Worm (Caenorhabditis elegans): ENCODE data around the gene srx-56.

srx-56 gene

ce11 chrV:7364951-7365350 lies 9.2 kb upstream of the srx-56 start, which contains the start of gene exc-13:
TSS of gene exc-13 (plus strand) at chrV:7365251.
- TF ChIP-seq cog-1 (tag; optimal IDR thresholded peaks at IDR 0.05) (no peak), T22C8.4 (GFP tag; IDR thresholded peaks at IDR 0.05) (no peak), ztf-23 (GFP tag; IDR thresholded peaks at IDR 0.05) (no peak), tab-1 (GFP tag; IDR thresholded peaks at IDR 0.05) (no peak), ztf-29 (GFP tag; IDR thresholded peaks at IDR 0.05) (no peak), klf-2 (GFP tag; conservative IDR thresholded peaks at IDR 0.05) (no peak), ref-1 (GFP tag; conservative IDR thresholded peaks at IDR 0.05) (no peak), flt-1 (GFP tag; IDR thresholded peaks at IDR 0.05) (no peak), med-1 (GFP tag; optimal IDR thresholded peaks at IDR 0.05; ENCODE audit: insufficient read depth) (no peak)

DNA sequence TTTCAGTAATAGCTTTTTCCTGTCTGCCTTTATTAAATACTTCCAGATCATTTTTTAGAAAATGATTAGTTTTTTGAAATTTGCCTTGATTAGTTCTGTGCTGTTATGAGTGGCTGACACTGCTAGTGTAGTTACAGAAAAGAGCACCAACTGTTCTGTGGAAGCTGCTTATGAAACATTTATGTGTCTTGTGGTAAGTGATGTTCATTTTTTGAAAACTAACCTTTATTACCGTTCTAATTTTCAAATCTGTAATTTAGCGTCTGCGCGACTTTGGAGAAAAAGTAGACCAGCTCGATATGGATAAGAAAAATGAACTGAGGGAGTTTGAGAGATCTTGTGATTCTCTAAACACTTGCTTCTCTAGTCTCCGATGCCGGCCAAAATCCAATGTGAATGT lies 4.6 kb upstream of the srx-56 start, which contains the start of gene srj-14:
Gene srj-14, plus strand, starts transcription at position 131 of the 400 bp plus-strand sequence.
- TF ChIP-seq tab-1 (GFP tag; IDR thresholded peaks at IDR 0.05), result no peak
- no peak for TF ChIP-seq med-1 (GFP tag; optimal IDR thresholded peaks at IDR 0.05; ENCODE audit: insufficient read depth)
- TF ChIP-seq ztf-23 (GFP tag; IDR thresholded peaks at IDR 0.05), result no peak
- no peak for TF ChIP-seq ztf-29 (GFP tag; IDR thresholded peaks at IDR 0.05)
- TF ChIP-seq T22C8.4 (GFP tag; IDR thresholded peaks at IDR 0.05), result no peak
- no peak for TF ChIP-seq ref-1 (GFP tag; conservative IDR thresholded peaks at IDR 0.05)
- TF ChIP-seq klf-2 (GFP tag; conservative IDR thresholded peaks at IDR 0.05), result no peak
- TF ChIP-seq cog-1 (tag; optimal IDR thresholded peaks at IDR 0.05), result no peak
- TF ChIP-seq flt-1 (GFP tag; IDR thresholded peaks at IDR 0.05), result no peak

DNA sequence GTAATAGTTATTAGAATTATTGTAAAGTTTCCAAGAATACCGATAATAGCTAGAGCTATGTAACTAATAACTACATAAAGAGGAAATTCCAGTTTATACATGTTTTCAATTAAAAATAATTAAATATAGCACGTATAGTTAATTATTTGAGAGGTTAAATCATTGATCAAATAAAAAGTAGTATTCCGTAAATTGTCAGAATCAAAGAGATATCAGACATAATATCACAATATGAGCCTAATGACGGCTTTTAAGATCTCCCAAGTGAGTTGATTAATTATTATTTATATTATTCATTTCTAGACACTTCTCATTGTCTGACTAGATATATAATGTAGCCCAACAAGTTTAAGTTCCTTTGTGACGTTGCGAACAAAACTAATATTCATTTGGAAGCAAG lies 5.2 kb downstream of the srx-56 start, which contains the start of gene srsx-24:
Gene srsx-24, minus strand, starts transcription at position 101 of the 400 bp plus-strand sequence.
- TF ChIP-seq tab-1 (GFP tag; IDR thresholded peaks at IDR 0.05) (no peak), klf-2 (GFP tag; conservative IDR thresholded peaks at IDR 0.05) (no peak), ztf-29 (GFP tag; IDR thresholded peaks at IDR 0.05) (no peak), cog-1 (tag; optimal IDR thresholded peaks at IDR 0.05) (no peak), ztf-23 (GFP tag; IDR thresholded peaks at IDR 0.05) (no peak), med-1 (GFP tag; optimal IDR thresholded peaks at IDR 0.05; ENCODE audit: insufficient read depth) (no peak), flt-1 (GFP tag; IDR thresholded peaks at IDR 0.05) (no peak), T22C8.4 (GFP tag; IDR thresholded peaks at IDR 0.05) (no peak), ref-1 (GFP tag; conservative IDR thresholded peaks at IDR 0.05) (no peak)

- TF ChIP-seq cog-1 (tag; optimal IDR thresholded peaks at IDR 0.05) (no peak), ztf-23 (GFP tag; IDR thresholded peaks at IDR 0.05) (no peak), med-1 (GFP tag; optimal IDR thresholded peaks at IDR 0.05; ENCODE audit: insufficient read depth) (no peak), klf-2 (GFP tag; conservative IDR thresholded peaks at IDR 0.05) (no peak), ztf-29 (GFP tag; IDR thresholded peaks at IDR 0.05) (no peak), tab-1 (GFP tag; IDR thresholded peaks at IDR 0.05) (no peak), flt-1 (GFP tag; IDR thresholded peaks at IDR 0.05) (no peak), T22C8.4 (GFP tag; IDR thresholded peaks at IDR 0.05) (no peak), ref-1 (GFP tag; conservative IDR thresholded peaks at IDR 0.05) (no peak)
Measured at ce11 chrV:7381008-7381407, 6.8 kb downstream of the srx-56 start, which contains the start of gene C03G6.17. TSS of gene C03G6.17 (minus strand) at chrV:7381108.

DNA sequence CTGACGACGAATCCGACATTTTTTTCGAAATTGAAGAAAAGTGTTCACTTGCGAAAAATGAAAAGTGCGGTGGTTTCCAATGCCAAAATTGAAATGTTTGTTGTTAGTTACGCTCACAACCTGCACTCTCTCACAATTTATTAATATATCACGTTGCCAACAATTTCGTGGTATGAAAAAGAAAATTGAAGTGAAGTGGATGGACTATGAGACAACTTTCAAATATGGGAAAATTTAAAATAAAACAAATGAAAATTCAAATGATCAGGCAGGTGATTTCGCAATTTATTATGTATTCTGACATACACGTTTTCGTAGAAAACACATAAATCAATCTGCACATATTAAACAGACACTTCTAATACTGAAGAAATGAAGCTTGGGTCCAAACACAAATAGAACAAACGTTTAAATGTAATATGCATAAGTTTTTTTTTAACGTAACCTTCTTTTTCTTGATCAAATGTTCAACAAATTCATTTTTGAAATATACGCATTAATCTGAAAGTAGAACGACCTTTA lies 11.9 kb downstream of the srx-56 start, which contains the start of gene srp-6:
Gene srp-6, minus strand, starts transcription at position 51 of the 522 bp plus-strand sequence.
- TF ChIP-seq ztf-29 (GFP tag; IDR thresholded peaks at IDR 0.05), result no peak
- no peak for TF ChIP-seq ztf-23 (GFP tag; IDR thresholded peaks at IDR 0.05)
- no peak for TF ChIP-seq ref-1 (GFP tag; conservative IDR thresholded peaks at IDR 0.05)
- TF ChIP-seq klf-2 (GFP tag; conservative IDR thresholded peaks at IDR 0.05), result no peak
- TF ChIP-seq tab-1 (GFP tag; IDR thresholded peaks at IDR 0.05), result no peak
- TF ChIP-seq cog-1 (tag; optimal IDR thresholded peaks at IDR 0.05), result no peak
- TF ChIP-seq flt-1 (GFP tag; IDR thresholded peaks at IDR 0.05), result no peak
- no peak for TF ChIP-seq med-1 (GFP tag; optimal IDR thresholded peaks at IDR 0.05; ENCODE audit: insufficient read depth)
- TF ChIP-seq T22C8.4 (GFP tag; IDR thresholded peaks at IDR 0.05), result no peak

ce11 chrV:7387755-7388154 lies 13.6 kb downstream of the srx-56 start, which contains the start of gene C02H6.3:
TSS of gene C02H6.3 (minus strand) at chrV:7387855.
- TF ChIP-seq T22C8.4 (GFP tag; IDR thresholded peaks at IDR 0.05) (no peak), tab-1 (GFP tag; IDR thresholded peaks at IDR 0.05) (no peak), ref-1 (GFP tag; conservative IDR thresholded peaks at IDR 0.05) (no peak), klf-2 (GFP tag; conservative IDR thresholded peaks at IDR 0.05) (no peak), ztf-29 (GFP tag; IDR thresholded peaks at IDR 0.05) (no peak), cog-1 (tag; optimal IDR thresholded peaks at IDR 0.05) (no peak), med-1 (GFP tag; optimal IDR thresholded peaks at IDR 0.05; ENCODE audit: insufficient read depth) (no peak), ztf-23 (GFP tag; IDR thresholded peaks at IDR 0.05) (no peak), flt-1 (GFP tag; IDR thresholded peaks at IDR 0.05) (no peak)

DNA sequence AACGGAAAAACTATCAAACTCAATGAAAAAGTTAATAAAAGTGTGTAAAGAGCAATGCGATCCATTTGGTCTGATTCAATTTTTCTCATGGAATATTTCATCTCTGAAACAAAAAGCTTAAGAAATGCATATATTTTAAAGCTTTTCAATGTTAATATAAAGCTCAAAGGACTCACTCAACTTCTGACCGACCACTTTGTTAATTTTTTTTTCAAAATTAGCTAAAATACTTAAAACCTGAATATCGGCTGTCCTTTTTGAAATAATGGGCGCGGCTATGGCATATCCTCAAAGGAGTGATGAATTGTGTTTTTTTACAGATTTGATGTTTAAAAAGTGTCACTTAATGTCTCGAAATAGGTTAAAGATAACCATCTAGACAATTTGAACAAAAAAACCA lies 15.6 kb downstream of the srx-56 start, which contains the start of gene C02H6.1:
Gene C02H6.1, minus strand, starts transcription at position 101 of the 400 bp plus-strand sequence.
- TF ChIP-seq ref-1 (GFP tag; conservative IDR thresholded peaks at IDR 0.05) (no peak), tab-1 (GFP tag; IDR thresholded peaks at IDR 0.05) (no peak), med-1 (GFP tag; optimal IDR thresholded peaks at IDR 0.05; ENCODE audit: insufficient read depth) (no peak), klf-2 (GFP tag; conservative IDR thresholded peaks at IDR 0.05) (no peak), cog-1 (tag; optimal IDR thresholded peaks at IDR 0.05) (no peak), T22C8.4 (GFP tag; IDR thresholded peaks at IDR 0.05) (no peak), ztf-23 (GFP tag; IDR thresholded peaks at IDR 0.05) (no peak), flt-1 (GFP tag; IDR thresholded peaks at IDR 0.05) (no peak), ztf-29 (GFP tag; IDR thresholded peaks at IDR 0.05) (no peak)

DNA sequence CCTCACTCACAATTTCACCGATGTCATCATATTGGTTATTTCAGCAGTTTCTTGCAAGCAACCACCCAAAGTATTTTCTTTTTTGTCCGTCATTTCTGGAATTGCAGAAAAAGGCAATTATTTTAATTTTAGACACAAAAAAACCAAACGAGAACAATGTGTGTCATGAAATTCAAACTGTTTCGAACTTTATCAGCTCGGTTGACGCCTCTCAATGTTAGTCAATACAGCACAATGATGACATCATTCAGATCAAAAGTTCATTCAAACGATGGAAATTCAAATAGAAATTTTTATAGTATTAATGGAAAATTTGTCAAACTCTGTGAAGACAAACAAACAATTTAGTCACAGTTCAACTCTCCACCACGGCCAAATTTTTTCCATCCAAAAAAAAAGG lies 17.7 kb downstream of the srx-56 start, which contains the start of gene fbxa-105:
Gene fbxa-105, minus strand, starts transcription at position 97 of the 400 bp plus-strand sequence.
- no peak for TF ChIP-seq klf-2 (GFP tag; conservative IDR thresholded peaks at IDR 0.05)
- TF ChIP-seq ztf-29 (GFP tag; IDR thresholded peaks at IDR 0.05), result no peak
- TF ChIP-seq ztf-23 (GFP tag; IDR thresholded peaks at IDR 0.05), result no peak
- TF ChIP-seq med-1 (GFP tag; optimal IDR thresholded peaks at IDR 0.05; ENCODE audit: insufficient read depth), result no peak
- no peak for TF ChIP-seq flt-1 (GFP tag; IDR thresholded peaks at IDR 0.05)
- no peak for TF ChIP-seq ref-1 (GFP tag; conservative IDR thresholded peaks at IDR 0.05)
- TF ChIP-seq T22C8.4 (GFP tag; IDR thresholded peaks at IDR 0.05), result no peak
- no peak for TF ChIP-seq cog-1 (tag; optimal IDR thresholded peaks at IDR 0.05)
- TF ChIP-seq tab-1 (GFP tag; IDR thresholded peaks at IDR 0.05), result no peak

DNA sequence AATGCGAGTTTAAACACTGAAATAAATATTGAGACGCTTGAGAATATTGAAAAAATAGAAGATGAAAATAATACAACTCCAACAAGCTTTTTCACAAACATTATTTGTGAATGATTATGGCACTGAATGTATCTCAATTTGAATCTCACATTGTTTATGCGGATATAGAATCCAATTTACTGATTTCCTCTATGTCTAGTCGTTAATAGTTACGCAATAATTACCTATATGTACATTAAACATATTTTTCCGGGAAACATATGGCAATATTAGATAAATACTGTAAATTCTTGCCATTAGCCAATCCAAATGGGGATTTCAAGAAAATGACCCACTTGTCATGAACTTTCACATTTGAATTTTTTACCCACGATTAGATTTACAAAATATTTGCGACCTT lies 21.2 kb downstream of the srx-56 start, which contains the start of gene srx-9:
Gene srx-9, minus strand, starts transcription at position 101 of the 400 bp plus-strand sequence.
- TF ChIP-seq cog-1 (tag; optimal IDR thresholded peaks at IDR 0.05) (no peak), flt-1 (GFP tag; IDR thresholded peaks at IDR 0.05) (no peak), ref-1 (GFP tag; conservative IDR thresholded peaks at IDR 0.05) (no peak), klf-2 (GFP tag; conservative IDR thresholded peaks at IDR 0.05) (no peak), tab-1 (GFP tag; IDR thresholded peaks at IDR 0.05) (no peak), med-1 (GFP tag; optimal IDR thresholded peaks at IDR 0.05; ENCODE audit: insufficient read depth) (no peak), ztf-23 (GFP tag; IDR thresholded peaks at IDR 0.05) (no peak), T22C8.4 (GFP tag; IDR thresholded peaks at IDR 0.05) (no peak), ztf-29 (GFP tag; IDR thresholded peaks at IDR 0.05) (no peak)
